Worm (Caenorhabditis elegans): ENCODE data around the gene mrpl-45.

- no peak for TF ChIP-seq dox-1 (GFP tag; IDR thresholded peaks at IDR 0.05)
- TF ChIP-seq dpl-1 (GFP tag; optimal IDR thresholded peaks at IDR 0.05), result no peak
These were observed 28.9 kb upstream of the mrpl-45 start for ce11 chrIII:1230672-1231071.

All from whole organism, young adult.